Fruit fly (Drosophila melanogaster): ENCODE data around the gene CG46460.

The CG46460 gene

DNA sequence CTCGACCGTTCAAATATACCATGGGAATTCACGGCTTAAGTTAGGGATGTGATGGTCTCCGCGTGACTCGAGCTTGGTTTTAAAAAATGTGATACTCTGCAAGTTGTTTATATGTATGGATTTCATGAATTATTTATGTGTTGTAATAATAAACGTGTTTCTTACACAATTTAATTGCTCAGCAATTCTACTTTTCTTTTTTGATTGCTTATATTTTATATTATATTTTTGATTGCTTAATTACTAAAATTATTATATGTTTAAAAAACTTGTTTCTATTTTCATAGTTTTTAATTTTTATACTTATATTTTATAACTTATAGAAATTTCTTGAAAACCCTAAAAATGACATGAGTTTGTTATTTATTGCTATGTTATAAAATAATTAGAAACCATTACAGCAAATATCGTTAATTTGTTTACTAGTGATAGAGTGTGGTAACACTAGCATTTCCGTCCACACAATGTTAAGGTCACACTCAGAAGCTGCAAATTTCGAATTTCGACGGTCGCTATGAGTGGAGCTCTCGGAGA lies 27.3 kb upstream of the CG46460 start, which contains the start of the genes ago and CG1265:
TSS of gene ago (minus strand) at position 6 of the 534 bp plus-strand sequence.
TSS of gene CG1265 (plus strand) at position 476 of the 534 bp plus-strand sequence.
- TF ChIP-seq insv (optimal IDR thresholded peaks at IDR 0.05), result no peak
- peak; percentile 30 for TF ChIP-seq Sin3A (optimal IDR thresholded peaks at IDR 0.05)

DNA sequence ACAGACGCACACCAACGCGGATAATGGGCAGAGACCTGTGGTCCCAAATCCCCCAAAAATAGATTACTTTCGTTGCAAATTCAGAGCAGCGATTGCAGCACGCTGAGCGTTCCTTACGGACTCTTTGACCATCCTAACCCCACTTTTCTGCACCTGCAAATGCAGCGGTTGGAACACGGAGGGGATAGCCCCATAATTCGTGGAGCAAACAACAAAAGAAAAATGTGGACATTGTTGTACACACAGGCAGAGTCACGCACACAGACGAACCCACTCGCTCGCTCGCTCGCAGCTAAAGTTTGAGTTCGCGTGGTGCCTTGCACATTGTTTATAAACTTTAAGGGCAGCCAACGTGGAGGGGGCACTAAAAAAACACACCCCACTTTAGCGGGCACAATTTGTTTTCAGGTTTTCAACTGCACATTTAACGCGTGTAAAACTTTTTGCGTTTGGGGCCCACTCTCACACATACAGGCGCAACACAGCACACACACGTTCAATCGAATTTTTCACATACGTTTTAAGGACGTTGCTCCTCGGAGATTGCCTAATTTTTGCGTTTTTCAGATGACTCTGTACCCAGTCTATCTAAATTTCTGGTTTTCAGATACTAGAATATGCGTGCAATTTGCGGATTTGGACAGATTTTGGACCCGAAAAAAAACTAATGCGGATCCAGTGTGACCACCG lies 26.7 kb upstream of the CG46460 start:
- no peak for TF ChIP-seq psq (optimal IDR thresholded peaks at IDR 0.05)
- no peak for TF ChIP-seq insv (optimal IDR thresholded peaks at IDR 0.05)
- TF ChIP-seq Sin3A (optimal IDR thresholded peaks at IDR 0.05), result no peak
- TF ChIP-seq ttk (optimal IDR thresholded peaks at IDR 0.05), result no peak

- TF ChIP-seq psq (optimal IDR thresholded peaks at IDR 0.05), result no peak
These were observed 25.9 kb upstream of the CG46460 start for dm6 chr3L:4252862-4253610.

- TF ChIP-seq Myc (optimal IDR thresholded peaks at IDR 0.05) (no peak), insv (optimal IDR thresholded peaks at IDR 0.05) (no peak), psq (optimal IDR thresholded peaks at IDR 0.05) (no peak), h (optimal IDR thresholded peaks at IDR 0.05) (no peak), Sin3A (optimal IDR thresholded peaks at IDR 0.05) (no peak), ttk (optimal IDR thresholded peaks at IDR 0.05) (no peak)
These were observed 25.2 kb upstream of the CG46460 start for dm6 chr3L:4252121-4252861.

DNA sequence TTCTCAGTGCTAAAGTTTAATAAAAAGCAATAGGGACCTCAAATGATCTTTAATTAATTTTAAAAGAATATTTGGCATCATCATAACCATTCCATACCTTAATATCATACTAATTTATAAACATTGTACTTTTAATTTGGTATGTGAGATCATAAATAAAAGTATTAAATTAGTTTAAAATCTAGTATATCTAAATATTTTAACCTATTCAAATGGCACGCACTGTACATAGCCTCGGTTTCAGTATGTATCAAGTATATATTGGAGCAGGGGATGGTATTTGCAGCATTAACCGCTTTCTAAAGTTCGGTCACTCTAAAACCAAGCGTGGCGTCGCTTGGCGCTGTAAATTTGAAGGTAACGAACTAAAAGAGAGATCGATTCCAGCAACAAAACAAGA lies 15.3 kb upstream of the CG46460 start, which contains the start of gene pav:
TSS of gene pav (plus strand) at position 307 of the 400 bp plus-strand sequence.
- TF ChIP-seq psq (optimal IDR thresholded peaks at IDR 0.05) (no peak), insv (optimal IDR thresholded peaks at IDR 0.05) (no peak), ttk (optimal IDR thresholded peaks at IDR 0.05) (no peak), Myc (optimal IDR thresholded peaks at IDR 0.05) (no peak), Sin3A (optimal IDR thresholded peaks at IDR 0.05) (no peak), h (optimal IDR thresholded peaks at IDR 0.05) (no peak)

DNA sequence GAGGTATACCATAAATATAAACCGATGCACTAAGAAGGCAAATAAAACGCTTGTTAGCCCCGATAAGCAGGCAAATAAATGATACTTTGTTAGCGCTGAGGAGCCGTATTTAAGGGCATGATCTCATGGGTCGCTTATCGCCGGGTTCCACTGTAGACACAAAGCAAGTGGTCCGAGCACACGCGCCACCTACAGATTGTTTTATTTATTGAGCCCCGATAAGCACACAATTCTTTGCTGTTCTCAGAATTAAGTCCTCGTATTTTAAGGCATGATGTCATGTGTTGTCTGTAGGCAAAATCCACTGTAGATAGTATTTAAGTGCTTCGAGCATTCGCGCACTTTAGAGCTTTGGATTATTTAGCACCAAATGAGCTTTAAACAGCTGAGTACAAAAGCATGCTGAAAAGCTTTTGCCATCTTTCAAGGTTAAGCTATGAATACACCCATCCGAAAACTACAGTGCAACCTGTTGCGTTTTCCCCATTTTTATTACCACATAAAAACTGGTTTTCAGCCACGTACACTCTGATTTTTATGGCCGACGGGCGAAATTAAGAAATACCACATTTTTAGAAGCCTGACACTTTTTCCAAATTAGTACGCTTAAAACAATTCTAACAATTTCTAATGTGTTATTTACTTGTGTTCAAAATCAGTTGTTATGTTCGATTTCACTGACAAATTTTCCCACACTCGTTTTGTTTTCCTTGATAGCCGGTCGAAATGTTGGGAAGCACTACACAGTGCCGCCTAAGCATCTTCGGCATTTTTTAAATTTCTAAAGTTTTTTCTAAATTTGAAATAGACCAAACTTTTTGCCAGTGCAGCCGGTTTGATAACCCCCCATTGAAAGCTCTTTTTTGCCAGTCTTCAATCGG lies 12.6 kb upstream of the CG46460 start, which contains the start of gene Sqor:
TSS of gene Sqor (plus strand) at position 732 of the 881 bp plus-strand sequence.
- no peak for TF ChIP-seq ttk (optimal IDR thresholded peaks at IDR 0.05)
- TF ChIP-seq Sin3A (optimal IDR thresholded peaks at IDR 0.05), result no peak
- no peak for TF ChIP-seq Myc (optimal IDR thresholded peaks at IDR 0.05)
- no peak for TF ChIP-seq psq (optimal IDR thresholded peaks at IDR 0.05)
- no peak for TF ChIP-seq insv (optimal IDR thresholded peaks at IDR 0.05)
- no peak for TF ChIP-seq h (optimal IDR thresholded peaks at IDR 0.05)

dm6 chr3L:4238195-4238594 lies 11.1 kb upstream of the CG46460 start:
- TF ChIP-seq ttk (optimal IDR thresholded peaks at IDR 0.05) (no peak), Myc (optimal IDR thresholded peaks at IDR 0.05) (no peak), h (optimal IDR thresholded peaks at IDR 0.05) (no peak), Sin3A (optimal IDR thresholded peaks at IDR 0.05) (no peak), psq (optimal IDR thresholded peaks at IDR 0.05) (no peak), insv (optimal IDR thresholded peaks at IDR 0.05) (no peak)

DNA sequence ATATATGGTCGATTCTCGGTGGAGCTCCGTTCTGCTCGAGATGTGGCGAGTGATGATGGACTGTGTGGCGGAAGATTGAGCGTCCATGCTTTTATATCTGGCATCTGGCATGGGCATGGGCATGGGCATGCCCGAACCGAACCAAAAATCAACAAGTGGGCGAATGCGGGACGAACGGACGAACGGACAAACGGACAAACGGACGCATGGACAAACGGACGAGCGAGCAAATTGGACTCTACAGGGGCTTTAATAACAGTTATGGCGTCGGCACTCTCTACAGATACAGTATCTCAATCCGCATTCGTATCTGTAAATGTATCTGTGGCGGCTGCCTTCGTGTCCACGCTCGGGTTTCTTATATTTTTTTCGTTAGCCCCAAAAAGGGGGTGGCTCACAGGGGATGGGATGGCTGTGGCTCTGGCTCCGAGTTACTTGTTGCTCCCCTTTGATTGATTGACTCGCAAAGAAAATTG lies 9.0 kb upstream of the CG46460 start, which contains the start of gene ImpL2:
TSS of gene ImpL2 (minus strand) at position 51 of the 476 bp plus-strand sequence.
- TF ChIP-seq psq (optimal IDR thresholded peaks at IDR 0.05) (no peak), h (optimal IDR thresholded peaks at IDR 0.05) (no peak), ttk (optimal IDR thresholded peaks at IDR 0.05) (no peak), insv (optimal IDR thresholded peaks at IDR 0.05) (no peak), Myc (optimal IDR thresholded peaks at IDR 0.05) (no peak), Sin3A (optimal IDR thresholded peaks at IDR 0.05) (no peak)

dm6 chr3L:4233603-4234277 lies 6.6 kb upstream of the CG46460 start:
- no peak for TF ChIP-seq h (optimal IDR thresholded peaks at IDR 0.05)

dm6 chr3L:4232724-4233367 lies 5.7 kb upstream of the CG46460 start:
- no peak for TF ChIP-seq h (optimal IDR thresholded peaks at IDR 0.05)
- no peak for TF ChIP-seq Sin3A (optimal IDR thresholded peaks at IDR 0.05)
- TF ChIP-seq insv (optimal IDR thresholded peaks at IDR 0.05), result no peak
- TF ChIP-seq ttk (optimal IDR thresholded peaks at IDR 0.05), result no peak
- no peak for TF ChIP-seq Myc (optimal IDR thresholded peaks at IDR 0.05)
- TF ChIP-seq psq (optimal IDR thresholded peaks at IDR 0.05), result no peak
